Fruit fly (Drosophila melanogaster): ENCODE measurements around the gene CG34313.
A peak's percentile ranks its signal among the peaks of the same experiment; 100 is the strongest.

Gene CG34313

dm6 chr2L:16882871-16883849 lies 3.8 kb downstream of the CG34313 start:
- TF ChIP-seq CG12605 (GFP tag; IDR thresholded peaks at IDR 0.05) (no peak), EcR (GFP tag; optimal IDR thresholded peaks at IDR 0.05) (peak; percentile 61)

DNA sequence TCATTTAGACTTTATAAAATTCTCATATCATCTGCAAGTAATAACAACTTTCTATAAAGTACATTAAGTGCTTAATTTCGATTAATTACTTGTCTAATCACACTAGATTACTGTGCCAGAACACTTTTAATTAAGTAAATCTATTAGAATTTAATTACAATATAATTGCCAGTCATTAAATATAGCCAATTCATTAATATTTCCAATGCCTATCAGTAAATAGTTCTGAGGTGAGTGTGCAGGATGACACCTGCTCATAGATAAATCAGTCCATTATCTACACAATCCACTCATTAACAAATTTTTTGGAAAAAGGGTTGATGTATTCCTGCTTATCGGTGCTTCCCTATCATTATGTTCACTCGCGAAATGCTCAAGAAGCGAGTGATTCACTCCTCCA lies 5.4 kb downstream of the CG34313 start:
- TF ChIP-seq rn (GFP tag; IDR thresholded peaks at IDR 0.05) (no peak), EcR (GFP tag; optimal IDR thresholded peaks at IDR 0.05) (no peak), CG10348 (GFP tag; IDR thresholded peaks at IDR 0.05) (no peak), CG9948 (tag; optimal IDR thresholded peaks at IDR 0.05) (no peak), Pif1B (GFP tag; optimal IDR thresholded peaks at IDR 0.05) (no peak), CG34367 (tag; optimal IDR thresholded peaks at IDR 0.05) (no peak), CG32121 (GFP tag; IDR thresholded peaks at IDR 0.05) (no peak), CG17806 (tag; optimal IDR thresholded peaks at IDR 0.05) (no peak), CG4496 (GFP tag; IDR thresholded peaks at IDR 0.05) (no peak), CG8159 (tag; optimal IDR thresholded peaks at IDR 0.05) (no peak), CG12605 (GFP tag; IDR thresholded peaks at IDR 0.05) (no peak), CG14655 (GFP tag; optimal IDR thresholded peaks at IDR 0.05) (no peak), Pif1A (GFP tag; optimal IDR thresholded peaks at IDR 0.05) (no peak), CG8301 (tag; optimal IDR thresholded peaks at IDR 0.05) (no peak), fd96Ca (GFP tag; IDR thresholded peaks at IDR 0.05) (no peak)

DNA sequence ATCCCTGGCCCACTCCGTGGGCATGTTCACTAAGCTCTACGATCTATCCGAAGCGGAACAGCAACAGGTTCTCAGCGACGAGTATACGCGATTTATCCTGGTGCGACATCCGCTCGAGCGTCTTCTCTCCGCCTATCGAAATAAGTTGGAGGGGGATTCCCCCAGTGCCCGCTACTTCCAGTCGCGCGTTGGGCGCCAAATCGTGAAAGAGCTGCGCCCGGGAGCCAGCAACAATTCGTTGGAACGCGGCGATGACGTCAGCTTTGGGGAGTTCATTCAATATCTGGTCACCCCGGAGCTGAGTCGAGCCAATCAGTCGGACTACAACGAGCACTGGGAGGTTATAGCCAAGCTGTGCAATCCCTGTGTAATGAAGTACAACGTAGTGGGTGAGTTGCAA lies 6.0 kb downstream of the CG34313 start:
- TF ChIP-seq CG8301 (tag; optimal IDR thresholded peaks at IDR 0.05), result no peak
- no peak for TF ChIP-seq CG10348 (GFP tag; IDR thresholded peaks at IDR 0.05)
- TF ChIP-seq CG13204 (GFP tag; optimal IDR thresholded peaks at IDR 0.05), result no peak
- TF ChIP-seq Snoo (tag; optimal IDR thresholded peaks at IDR 0.05), result no peak
- TF ChIP-seq CG8159 (tag; optimal IDR thresholded peaks at IDR 0.05), result no peak
- no peak for TF ChIP-seq gl (tag; optimal IDR thresholded peaks at IDR 0.05)
- TF ChIP-seq CG14655 (GFP tag; optimal IDR thresholded peaks at IDR 0.05), result no peak
- TF ChIP-seq rn (GFP tag; IDR thresholded peaks at IDR 0.05), result no peak
- TF ChIP-seq D1 (tag; optimal IDR thresholded peaks at IDR 0.05), result no peak
- TF ChIP-seq CG9948 (tag; optimal IDR thresholded peaks at IDR 0.05), result no peak
- no peak for TF ChIP-seq CG12605 (GFP tag; IDR thresholded peaks at IDR 0.05)
- no peak for TF ChIP-seq CG17806 (tag; optimal IDR thresholded peaks at IDR 0.05)
- no peak for TF ChIP-seq CG34367 (tag; optimal IDR thresholded peaks at IDR 0.05)
- TF ChIP-seq CG15710 (tag; optimal IDR thresholded peaks at IDR 0.05), result no peak

dm6 chr2L:16886459-16886858 lies 7.1 kb downstream of the CG34313 start:
- no peak for TF ChIP-seq fd96Ca (GFP tag; IDR thresholded peaks at IDR 0.05)

DNA sequence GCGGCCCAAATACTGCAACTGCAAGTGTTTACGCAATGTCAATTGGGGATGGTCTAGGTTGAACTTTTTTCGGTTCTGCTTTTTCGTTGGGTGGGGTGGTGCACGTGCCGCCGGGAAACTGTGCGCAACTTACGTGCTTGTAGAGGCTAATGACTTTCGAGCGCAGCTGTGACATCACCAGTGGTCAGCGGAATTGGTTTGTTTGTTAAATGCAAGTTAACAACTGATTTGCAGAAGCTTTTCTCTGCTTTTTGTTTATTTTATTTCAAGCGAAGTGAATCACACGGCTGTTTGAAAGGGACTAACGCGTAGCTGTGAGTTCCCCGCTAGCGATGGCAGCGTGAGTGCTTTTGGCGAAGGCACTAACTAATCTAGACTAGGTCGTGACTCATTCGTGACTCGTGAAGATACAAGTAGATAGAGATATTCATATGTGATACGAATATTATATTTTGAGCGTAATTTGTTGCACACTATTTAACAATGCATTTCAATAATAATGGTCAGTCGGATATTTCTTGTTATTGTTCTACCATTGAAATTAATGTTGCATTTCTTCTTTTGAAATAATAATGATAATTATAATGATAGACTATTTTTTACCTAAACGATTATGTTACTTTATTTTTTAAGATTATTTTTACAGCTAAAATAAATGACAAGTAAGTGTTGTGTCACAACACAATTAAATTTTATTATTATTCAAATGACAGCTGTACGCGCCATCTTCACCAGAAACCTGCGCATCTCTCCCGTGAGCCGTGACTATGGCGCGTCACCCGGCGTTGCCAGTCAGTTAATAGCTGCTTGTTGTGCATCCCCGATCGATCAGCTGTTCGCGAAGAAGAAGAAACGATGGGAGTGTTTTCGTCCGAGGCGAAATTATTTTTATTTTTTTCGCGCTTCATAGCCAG lies 8.6 kb downstream of the CG34313 start, which contains the start of the genes osi and tweek:
TSS of gene osi (minus strand) at position 307 of the 914 bp plus-strand sequence.
TSS of gene tweek (plus strand) at position 831 of the 914 bp plus-strand sequence.
- peak; percentile 42 for TF ChIP-seq CG8159 (tag; optimal IDR thresholded peaks at IDR 0.05)
- TF ChIP-seq EcR (GFP tag; optimal IDR thresholded peaks at IDR 0.05), result peak; percentile 35
- no peak for TF ChIP-seq Snoo (tag; optimal IDR thresholded peaks at IDR 0.05)
- TF ChIP-seq gl (tag; optimal IDR thresholded peaks at IDR 0.05), result no peak
- TF ChIP-seq CG15710 (tag; optimal IDR thresholded peaks at IDR 0.05), result peak; percentile 53
- no peak for TF ChIP-seq D1 (tag; optimal IDR thresholded peaks at IDR 0.05)
- no peak for TF ChIP-seq rn (GFP tag; IDR thresholded peaks at IDR 0.05)
- no peak for TF ChIP-seq CG13204 (GFP tag; optimal IDR thresholded peaks at IDR 0.05)
- TF ChIP-seq Pif1A (GFP tag; optimal IDR thresholded peaks at IDR 0.05), result peak; percentile 10
- TF ChIP-seq CG10348 (GFP tag; IDR thresholded peaks at IDR 0.05), result no peak
- TF ChIP-seq CG9948 (tag; optimal IDR thresholded peaks at IDR 0.05), result no peak
- no peak for TF ChIP-seq CG8301 (tag; optimal IDR thresholded peaks at IDR 0.05)
- TF ChIP-seq CG34367 (tag; optimal IDR thresholded peaks at IDR 0.05), result peak; percentile 9
- TF ChIP-seq CG12605 (GFP tag; IDR thresholded peaks at IDR 0.05), result no peak
- no peak for TF ChIP-seq CG14655 (GFP tag; optimal IDR thresholded peaks at IDR 0.05)
- no peak for TF ChIP-seq CG32121 (GFP tag; IDR thresholded peaks at IDR 0.05)
- peak; percentile 27 for TF ChIP-seq Pif1B (GFP tag; optimal IDR thresholded peaks at IDR 0.05)
- TF ChIP-seq CG17806 (tag; optimal IDR thresholded peaks at IDR 0.05), result no peak
- peak; percentile 33; the same call in 1 of the 3 replicates for TF ChIP-seq fd96Ca (GFP tag; IDR thresholded peaks at IDR 0.05)
- TF ChIP-seq Ets98B (GFP tag; IDR thresholded peaks at IDR 0.05), result peak; percentile 42; the same call in 1 of the 2 replicates
- peak; percentile 45; the same call in 2 of the 3 replicates for TF ChIP-seq CG4496 (GFP tag; IDR thresholded peaks at IDR 0.05)
